Fruit fly (Drosophila melanogaster) whole organism, pupa: Measurements from ENCODE around the gene Brd.
A peak's percentile ranks its signal among the peaks of the same experiment; 100 is the strongest.

Experiments used
- CG10348 ChIP-seq: fragments of 200-800 bp; sonication (Bioruptor generic); IDR thresholded peaks from 2 replicates; pipeline ENCODE4 v1.3.6; 2022; ENCODE audit warnings: missing biosample characterization, missing genetic modification characterization
- CG12605 ChIP-seq: fragments of 200-800 bp; sonication (Bioruptor generic); IDR thresholded peaks from 2 replicates; pipeline ENCODE4 v1.3.6; 2022; ENCODE audit warnings: missing biosample characterization, missing genetic modification characterization
- CG13204 ChIP-seq: fragments of 200-800 bp; sonication (Bioruptor generic); optimal IDR thresholded peaks from 2 replicates; lab custom pipeline; 2018; ENCODE audit warnings: missing biosample characterization, mild to moderate bottlenecking, missing genetic modification characterization, moderate library complexity
- CG14655 ChIP-seq: fragments of 200-800 bp; sonication (Bioruptor generic); optimal IDR thresholded peaks from 3 replicates; lab custom pipeline; 2017; ENCODE audit warnings: mild to moderate bottlenecking, missing biosample characterization, missing genetic modification reagents, missing genetic modification characterization
- CG15710 ChIP-seq: fragments of 200-800 bp; sonication (Bioruptor generic); optimal IDR thresholded peaks from 2 replicates; lab custom pipeline; 2018; ENCODE audit warnings: missing biosample characterization, mild to moderate bottlenecking, missing genetic modification characterization, moderate library complexity
- CG17806 ChIP-seq: fragments of 200-800 bp; sonication (Bioruptor generic); optimal IDR thresholded peaks from 2 replicates; lab custom pipeline; 2018; ENCODE audit warnings: missing biosample characterization, mild to moderate bottlenecking, missing genetic modification characterization, moderate library complexity
- CG32121 ChIP-seq: fragments of 200-800 bp; sonication (Bioruptor generic); IDR thresholded peaks from 2 replicates; pipeline ENCODE4 v1.3.6; 2022; ENCODE audit warnings: missing biosample characterization, missing genetic modification characterization
- CG34367 ChIP-seq: fragments of 200-800 bp; sonication (Bioruptor generic); optimal IDR thresholded peaks from 2 replicates; lab custom pipeline; 2018; ENCODE audit warnings: missing biosample characterization, mild to moderate bottlenecking, missing genetic modification characterization
- CG4496 ChIP-seq: fragments of 200-800 bp; sonication (Bioruptor generic); IDR thresholded peaks from 3 replicates; pipeline ENCODE4 v1.3.6; 2022; ENCODE audit warnings: missing biosample characterization, missing genetic modification characterization
- CG8159 ChIP-seq: fragments of 200-800 bp; sonication (Bioruptor generic); optimal IDR thresholded peaks from 3 replicates; lab custom pipeline; 2018; ENCODE audit warnings: missing biosample characterization, mild to moderate bottlenecking, missing genetic modification characterization, moderate library complexity
- CG8301 ChIP-seq: fragments of 200-800 bp; sonication (Bioruptor generic); optimal IDR thresholded peaks from 2 replicates; lab custom pipeline; 2018; ENCODE audit warnings: missing biosample characterization, mild to moderate bottlenecking, missing genetic modification characterization
- CG9948 ChIP-seq: fragments of 200-800 bp; sonication (Bioruptor generic); optimal IDR thresholded peaks from 2 replicates; lab custom pipeline; 2018; ENCODE audit warnings: missing biosample characterization, mild to moderate bottlenecking, missing genetic modification characterization, moderate library complexity
- D1 ChIP-seq: fragments of 200-800 bp; sonication (Bioruptor generic); optimal IDR thresholded peaks from 2 replicates; lab custom pipeline; 2018; ENCODE audit warnings: missing biosample characterization, mild to moderate bottlenecking, missing genetic modification characterization, moderate library complexity
- EcR ChIP-seq: fragments of 200-800 bp; sonication (Bioruptor generic); optimal IDR thresholded peaks from 3 replicates; lab custom pipeline; 2019; ENCODE audit warnings: missing biosample characterization, missing genetic modification characterization, mild to moderate bottlenecking, moderate library complexity, missing genetic modification reagents
- Ets98B ChIP-seq: fragments of 200-800 bp; sonication (Bioruptor generic); IDR thresholded peaks from 2 replicates; pipeline ENCODE4 v1.3.6; 2022; ENCODE audit warnings: missing biosample characterization, missing genetic modification characterization
- Pif1A ChIP-seq: fragments of 200-800 bp; sonication (Bioruptor generic); optimal IDR thresholded peaks from 3 replicates; lab custom pipeline; 2016; ENCODE audit warnings: missing biosample characterization, missing genetic modification characterization
- Pif1B ChIP-seq: fragments of 200-800 bp; sonication (Bioruptor generic); optimal IDR thresholded peaks from 3 replicates; lab custom pipeline; 2016; ENCODE audit warnings: missing biosample characterization, missing genetic modification characterization
- Snoo ChIP-seq: fragments of 200-800 bp; sonication (Bioruptor generic); optimal IDR thresholded peaks from 3 replicates; lab custom pipeline; 2017; ENCODE audit warnings: missing biosample characterization, mild to moderate bottlenecking, missing genetic modification characterization, inconsistent platforms
- fd96Ca ChIP-seq: fragments of 200-800 bp; sonication (Bioruptor generic); IDR thresholded peaks from 3 replicates; pipeline ENCODE4 v1.3.6; 2022; ENCODE audit warnings: missing biosample characterization, missing genetic modification characterization
- gl ChIP-seq: fragments of 200-800 bp; sonication (Bioruptor generic); optimal IDR thresholded peaks from 2 replicates; lab custom pipeline; 2018; ENCODE audit warnings: missing biosample characterization, mild to moderate bottlenecking, missing genetic modification characterization
- rn ChIP-seq: fragments of 200-800 bp; sonication (Bioruptor generic); IDR thresholded peaks from 2 replicates; pipeline ENCODE4 v1.3.6; 2022; ENCODE audit warnings: missing biosample characterization, missing genetic modification characterization

Gene Brd

dm6 chr3L:15009681-15010080, 37.2 kb downstream of the Brd start:
- no peak for TF ChIP-seq CG10348
- TF ChIP-seq CG17806, result no peak
- peak; percentile 29; the same call in 2 of the 3 replicates for TF ChIP-seq CG4496
- TF ChIP-seq CG14655, result peak; percentile 68
- peak; percentile 38 for TF ChIP-seq Ets98B (GFP tag; lab: Robert Waterston, UW)
- no peak for TF ChIP-seq D1 (tag; lab: Kevin White, UChicago)
- no peak for TF ChIP-seq CG34367 (tag; lab: Kevin White, UChicago)
- TF ChIP-seq CG8301 (tag; lab: Kevin White, UChicago), result peak; percentile 51

- no peak for TF ChIP-seq rn (GFP tag; lab: Robert Waterston, UW)
- TF ChIP-seq CG13204 (GFP tag; lab: Kevin White, UChicago), result no peak
- no peak for TF ChIP-seq CG4496
- TF ChIP-seq Ets98B (GFP tag; lab: Robert Waterston, UW), result no peak
- TF ChIP-seq CG8301 (tag; lab: Kevin White, UChicago), result no peak
- no peak for TF ChIP-seq CG32121 (GFP tag; lab: Robert Waterston, UW)
- TF ChIP-seq CG34367 (tag; lab: Kevin White, UChicago), result no peak
- TF ChIP-seq CG10348, result no peak
- no peak for TF ChIP-seq CG14655
- TF ChIP-seq Pif1B (GFP tag; lab: Kevin White, UChicago), result no peak
- no peak for TF ChIP-seq D1 (tag; lab: Kevin White, UChicago)
- TF ChIP-seq fd96Ca, result no peak
- TF ChIP-seq CG9948 (tag; lab: Kevin White, UChicago), result no peak
- TF ChIP-seq Pif1A (GFP tag; lab: Kevin White, UChicago), result no peak
- TF ChIP-seq CG17806, result no peak
- TF ChIP-seq CG8159 (tag; lab: Kevin White, UChicago), result no peak
- no peak for TF ChIP-seq Snoo (tag; lab: Kevin White, UChicago)
These were observed 38.1 kb downstream of the Brd start for dm6 chr3L:15010601-15011000.

- TF ChIP-seq Snoo (tag; lab: Kevin White, UChicago) (no peak), CG12605 (GFP tag; lab: Robert Waterston, UW) (no peak), CG14655 (no peak), EcR (no peak), CG9948 (tag; lab: Kevin White, UChicago) (no peak), CG15710 (tag; lab: Kevin White, UChicago) (no peak)
These were observed 38.7 kb downstream of the Brd start for dm6 chr3L:15011142-15011541.

dm6 chr3L:15011638-15012335, 39.3 kb downstream of the Brd start:
- TF ChIP-seq Snoo (tag; lab: Kevin White, UChicago) (peak; percentile 39), Ets98B (GFP tag; lab: Robert Waterston, UW) (peak; percentile 82), CG15710 (tag; lab: Kevin White, UChicago) (peak; percentile 86), CG34367 (tag; lab: Kevin White, UChicago) (peak; percentile 78), CG8159 (tag; lab: Kevin White, UChicago) (peak; percentile 85), gl (tag; lab: Kevin White, UChicago) (peak; percentile 48), CG13204 (GFP tag; lab: Kevin White, UChicago) (peak; percentile 21), CG14655 (peak; percentile 83), EcR (peak; percentile 46), CG4496 (peak; percentile 87), CG8301 (tag; lab: Kevin White, UChicago) (peak; percentile 79), CG10348 (0 out of 2 replicates have a peak, but pooled peaks have one; percentile 17), fd96Ca (no peak), CG9948 (tag; lab: Kevin White, UChicago) (peak; percentile 82), Pif1A (GFP tag; lab: Kevin White, UChicago) (peak; percentile 71), CG17806 (peak; percentile 86), CG12605 (GFP tag; lab: Robert Waterston, UW) (peak; percentile 72), rn (GFP tag; lab: Robert Waterston, UW) (peak; percentile 46; the same call in 1 of the 2 replicates), Pif1B (GFP tag; lab: Kevin White, UChicago) (peak; percentile 64), D1 (tag; lab: Kevin White, UChicago) (peak; percentile 66), CG32121 (GFP tag; lab: Robert Waterston, UW) (peak; percentile 81)
- TF ChIP-seq, all 21 proteins: peak for 20

- TF ChIP-seq CG14655 (peak; percentile 60), CG8301 (tag; lab: Kevin White, UChicago) (peak; percentile 55), CG17806 (peak; percentile 55), Ets98B (GFP tag; lab: Robert Waterston, UW) (no peak), CG12605 (GFP tag; lab: Robert Waterston, UW) (0 out of 2 replicates have a peak, but pooled peaks have one; percentile 14), CG15710 (tag; lab: Kevin White, UChicago) (peak; percentile 71), D1 (tag; lab: Kevin White, UChicago) (no peak), CG32121 (GFP tag; lab: Robert Waterston, UW) (no peak), CG9948 (tag; lab: Kevin White, UChicago) (peak; percentile 64), CG10348 (no peak), CG34367 (tag; lab: Kevin White, UChicago) (no peak), CG4496 (peak; percentile 41; the same call in 1 of the 3 replicates), rn (GFP tag; lab: Robert Waterston, UW) (no peak), gl (tag; lab: Kevin White, UChicago) (no peak), Pif1B (GFP tag; lab: Kevin White, UChicago) (no peak), CG8159 (tag; lab: Kevin White, UChicago) (peak; percentile 74), CG13204 (GFP tag; lab: Kevin White, UChicago) (no peak), Snoo (tag; lab: Kevin White, UChicago) (peak; percentile 1), fd96Ca (no peak), EcR (no peak), Pif1A (GFP tag; lab: Kevin White, UChicago) (peak; percentile 46)
These were observed 40.8 kb downstream of the Brd start for dm6 chr3L:15013296-15013695.
